Fruit fly (Drosophila melanogaster): Measurements from ENCODE around the gene jhamt.

DNA sequence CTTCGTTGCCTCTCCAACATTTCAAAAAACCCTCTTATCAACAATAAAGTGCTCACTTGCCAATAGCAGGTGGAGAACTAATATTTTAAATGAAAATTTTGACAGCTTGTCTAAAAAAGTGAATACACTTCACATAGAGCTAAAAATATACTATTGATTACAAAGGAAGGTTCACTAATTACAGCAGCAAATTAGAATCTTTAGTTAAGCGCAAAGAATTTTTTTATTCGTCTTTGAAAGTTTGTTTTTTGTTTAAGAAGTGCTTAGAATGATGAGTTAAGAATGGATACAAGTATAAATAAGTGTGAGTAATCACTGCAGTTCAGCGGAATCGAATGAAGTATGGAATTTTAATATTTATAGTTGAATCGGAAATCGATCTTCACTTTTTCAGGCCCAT is 23.5 kb upstream of the jhamt start, which contains the start of gene CG44405:
- TF ChIP-seq CG8478 (optimal IDR thresholded peaks at IDR 0.05) = no peak
- TF ChIP-seq CTCF (optimal IDR thresholded peaks at IDR 0.05) = no peak
